In genomic region chrX:17914508-17914907, dm6 we compare ENCODE assay signal across 2 fruit fly cellular contexts.
TF ChIP-seq lines count a peak whose summit lies in the region.

No protein-coding gene starts in this region.

TF ChIP-seq in whole organism, embryonic, 481 proteins besides CTCF, POLR2A, EP300 and RAD21 (continued from another document and continues in another):
- no peak for TF ChIP-seq CG10321 (GFP tag; IDR thresholded peaks at IDR 0.05; lab: Robert Waterston, UW)
- TF ChIP-seq ash1 (GFP tag; optimal IDR thresholded peaks at IDR 0.05; lab: Kevin White, UChicago), result no peak
- TF ChIP-seq ttk (GFP tag; IDR thresholded peaks at IDR 0.05; lab: Robert Waterston, UW), result no peak
- TF ChIP-seq CG16813 (GFP tag; IDR thresholded peaks at IDR 0.05; lab: Robert Waterston, UW; ENCODE audit: partially characterized antibody), result no peak
- TF ChIP-seq shn (GFP tag; optimal IDR thresholded peaks at IDR 0.05; lab: Kevin White, UChicago), result no peak
- no peak for TF ChIP-seq Dip3 (GFP tag; optimal IDR thresholded peaks at IDR 0.05; lab: Kevin White, UChicago)
- no peak for TF ChIP-seq CG4282 (GFP tag; optimal IDR thresholded peaks at IDR 0.05; lab: Kevin White, UChicago)
- peak; percentile 33 for TF ChIP-seq Blimp-1 (GFP tag; optimal IDR thresholded peaks at IDR 0.05; lab: Kevin White, UChicago)
- TF ChIP-seq CG7928 (GFP tag; optimal IDR thresholded peaks at IDR 0.05; lab: Kevin White, UChicago), result no peak
- TF ChIP-seq Bteb2 (GFP tag; optimal IDR thresholded peaks at IDR 0.05; lab: Kevin White, UChicago), result no peak
- TF ChIP-seq tio (GFP tag; optimal IDR thresholded peaks at IDR 0.05; lab: Kevin White, UChicago), result no peak
- TF ChIP-seq CG4854 (GFP tag; optimal IDR thresholded peaks at IDR 0.05; lab: Kevin White, UChicago), result no peak
- TF ChIP-seq br (optimal IDR thresholded peaks at IDR 0.05; lab: Kevin White, UChicago), result no peak
- no peak for TF ChIP-seq unpg (GFP tag; optimal IDR thresholded peaks at IDR 0.05; lab: Kevin White, UChicago)
- TF ChIP-seq NfI (GFP tag; optimal IDR thresholded peaks at IDR 0.05; lab: Kevin White, UChicago), result no peak
- TF ChIP-seq bowl (GFP tag; IDR thresholded peaks at IDR 0.05; lab: Robert Waterston, UW), result no peak
- peak; percentile 23 for TF ChIP-seq CG10979 (tag; optimal IDR thresholded peaks at IDR 0.05; lab: Kevin White, UChicago)
- TF ChIP-seq slp2 (GFP tag; optimal IDR thresholded peaks at IDR 0.05; lab: Kevin White, UChicago), result no peak
- TF ChIP-seq dmrt99B (tag; optimal IDR thresholded peaks at IDR 0.05; lab: Kevin White, UChicago), result peak; percentile 50
- no peak for TF ChIP-seq ATbp (GFP tag; optimal IDR thresholded peaks at IDR 0.05; lab: Kevin White, UChicago)
- TF ChIP-seq dysf (GFP tag; IDR thresholded peaks at IDR 0.05; lab: Robert Waterston, UW), result no peak
- TF ChIP-seq YL-1 (GFP tag; optimal IDR thresholded peaks at IDR 0.05; lab: Kevin White, UChicago), result no peak
- no peak for TF ChIP-seq BtbVII (GFP tag; optimal IDR thresholded peaks at IDR 0.05; lab: Kevin White, UChicago)
- 0 out of 2 replicates have a peak, but pooled peaks have one; percentile 22 for TF ChIP-seq CG31441 (GFP tag; IDR thresholded peaks at IDR 0.05; lab: Robert Waterston, UW)
- TF ChIP-seq abd-A (tag; optimal IDR thresholded peaks at IDR 0.05; lab: Kevin White, UChicago), result no peak
- TF ChIP-seq her (GFP tag; optimal IDR thresholded peaks at IDR 0.05; lab: Kevin White, UChicago), result no peak
- TF ChIP-seq esg (GFP tag; conservative IDR thresholded peaks at IDR 0.05; lab: Robert Waterston, UW), result 0 out of 2 replicates have a peak, but pooled peaks have one; percentile 7
- no peak for TF ChIP-seq CG6683 (GFP tag; optimal IDR thresholded peaks at IDR 0.05; lab: Kevin White, UChicago)
- no peak for TF ChIP-seq Six4 (GFP tag; optimal IDR thresholded peaks at IDR 0.05; lab: Kevin White, UChicago)
- no peak for TF ChIP-seq gt (GFP tag; IDR thresholded peaks at IDR 0.05; lab: Robert Waterston, UW)
- TF ChIP-seq CG15601 (tag; optimal IDR thresholded peaks at IDR 0.05; lab: Kevin White, UChicago), result no peak
- no peak for TF ChIP-seq ara (GFP tag; IDR thresholded peaks at IDR 0.05; lab: Robert Waterston, UW)
- TF ChIP-seq Dp (GFP tag; optimal IDR thresholded peaks at IDR 0.05; lab: Kevin White, UChicago), result no peak
- no peak for TF ChIP-seq ERR (GFP tag; optimal IDR thresholded peaks at IDR 0.05; lab: Kevin White, UChicago)
- no peak for TF ChIP-seq dm (GFP tag; optimal IDR thresholded peaks at IDR 0.05; lab: Kevin White, UChicago)
- TF ChIP-seq CG11093 (GFP tag; IDR thresholded peaks at IDR 0.05; lab: Robert Waterston, UW), result no peak
- no peak for TF ChIP-seq twi (tag; optimal IDR thresholded peaks at IDR 0.05; lab: Kevin White, UChicago)
- peak; percentile 17 for TF ChIP-seq CG7839 (tag; optimal IDR thresholded peaks at IDR 0.05; lab: Kevin White, UChicago)
- TF ChIP-seq Sox102F (GFP tag; optimal IDR thresholded peaks at IDR 0.05; lab: Kevin White, UChicago), result peak; percentile 10
- TF ChIP-seq Ssrp (tag; optimal IDR thresholded peaks at IDR 0.05; lab: Kevin White, UChicago), result peak; percentile 13
- no peak for TF ChIP-seq Scr (GFP tag; IDR thresholded peaks at IDR 0.05; lab: Robert Waterston, UW; ENCODE audit: partially characterized antibody)
- TF ChIP-seq en (GFP tag; optimal IDR thresholded peaks at IDR 0.05; lab: Kevin White, UChicago), result no peak
- no peak for TF ChIP-seq rib (GFP tag; IDR thresholded peaks at IDR 0.05; lab: Robert Waterston, UW)
- TF ChIP-seq CoRest (tag; optimal IDR thresholded peaks at IDR 0.05; lab: Kevin White, UChicago), result peak; percentile 7
- TF ChIP-seq sima (GFP tag; optimal IDR thresholded peaks at IDR 0.05; lab: Kevin White, UChicago), result no peak
- peak; percentile 27; the same call in 1 of the 2 replicates for TF ChIP-seq Xrp1 (GFP tag; IDR thresholded peaks at IDR 0.05; lab: Robert Waterston, UW)
- no peak for TF ChIP-seq al (GFP tag; IDR thresholded peaks at IDR 0.05; lab: Robert Waterston, UW)
- peak; percentile 36 for TF ChIP-seq gem (tag; optimal IDR thresholded peaks at IDR 0.05; lab: Kevin White, UChicago)
- TF ChIP-seq Hr78 (GFP tag; optimal IDR thresholded peaks at IDR 0.05; lab: Kevin White, UChicago), result no peak
- no peak for TF ChIP-seq amos (GFP tag; IDR thresholded peaks at IDR 0.05; lab: Robert Waterston, UW; ENCODE audit: partially characterized antibody)
- no peak for TF ChIP-seq Stat92E (GFP tag; optimal IDR thresholded peaks at IDR 0.05; lab: Kevin White, UChicago)
- no peak for TF ChIP-seq CG8281 (tag; optimal IDR thresholded peaks at IDR 0.05; lab: Kevin White, UChicago)
- peak; percentile 30 for TF ChIP-seq CG2678 (tag; optimal IDR thresholded peaks at IDR 0.05; lab: Kevin White, UChicago)
- TF ChIP-seq bsh (GFP tag; optimal IDR thresholded peaks at IDR 0.05; lab: Kevin White, UChicago), result peak in 1 of 2 experiments; percentile 2
- TF ChIP-seq fd96Cb (tag; optimal IDR thresholded peaks at IDR 0.05; lab: Kevin White, UChicago), result peak; percentile 8
- no peak for TF ChIP-seq CG4360 (GFP tag; IDR thresholded peaks at IDR 0.05; lab: Robert Waterston, UW)
- no peak for TF ChIP-seq slou (GFP tag; optimal IDR thresholded peaks at IDR 0.05; lab: Kevin White, UChicago)
- no peak for TF ChIP-seq CHES-1-like (GFP tag; optimal IDR thresholded peaks at IDR 0.05; lab: Kevin White, UChicago)
- TF ChIP-seq slbo (GFP tag; IDR thresholded peaks at IDR 0.05; lab: Robert Waterston, UW), result no peak
- no peak for TF ChIP-seq stc (GFP tag; IDR thresholded peaks at IDR 0.05; lab: Robert Waterston, UW)
- no peak for TF ChIP-seq CG8944 (GFP tag; optimal IDR thresholded peaks at IDR 0.05; lab: Kevin White, UChicago)
- no peak for TF ChIP-seq jigr1 (GFP tag; IDR thresholded peaks at IDR 0.05; lab: Robert Waterston, UW)
- no peak for TF ChIP-seq schlank (tag; optimal IDR thresholded peaks at IDR 0.05; lab: Kevin White, UChicago)
- TF ChIP-seq mam (GFP tag; optimal IDR thresholded peaks at IDR 0.05; lab: Kevin White, UChicago), result no peak
- TF ChIP-seq fru (optimal IDR thresholded peaks at IDR 0.05; lab: Kevin White, UChicago), result no peak
- no peak for TF ChIP-seq CG1792 (GFP tag; optimal IDR thresholded peaks at IDR 0.05; lab: Kevin White, UChicago)
- TF ChIP-seq Dek (tag; optimal IDR thresholded peaks at IDR 0.05; lab: Kevin White, UChicago), result no peak
- TF ChIP-seq CG13424 (tag; optimal IDR thresholded peaks at IDR 0.05; lab: Kevin White, UChicago), result peak; percentile 5
- TF ChIP-seq aop (GFP tag; IDR thresholded peaks at IDR 0.05; lab: Robert Waterston, UW), result no peak

TF ChIP-seq in whole organism, prepupa, 60 proteins besides CTCF, POLR2A, EP300 and RAD21 (continued from another document):
- TF ChIP-seq CG15336 (GFP tag; IDR thresholded peaks at IDR 0.05; lab: Robert Waterston, UW) (peak; percentile 70), CG10669 (GFP tag; optimal IDR thresholded peaks at IDR 0.05; lab: Kevin White, UChicago) (no peak), esn (GFP tag; optimal IDR thresholded peaks at IDR 0.05; lab: Kevin White, UChicago) (peak; percentile 22), CG11902 (GFP tag; optimal IDR thresholded peaks at IDR 0.05; lab: Kevin White, UChicago) (no peak), CG8119 (GFP tag; IDR thresholded peaks at IDR 0.05; lab: Robert Waterston, UW) (peak; percentile 57; the same call in 2 of the 3 replicates), topi (GFP tag; optimal IDR thresholded peaks at IDR 0.05; lab: Kevin White, UChicago) (peak; percentile 32), Sox14 (GFP tag; optimal IDR thresholded peaks at IDR 0.05; lab: Kevin White, UChicago) (peak; percentile 7), OdsH (GFP tag; optimal IDR thresholded peaks at IDR 0.05; lab: Kevin White, UChicago) (peak; percentile 43), salr (GFP tag; optimal IDR thresholded peaks at IDR 0.05; lab: Kevin White, UChicago) (no peak), Hr39 (GFP tag; optimal IDR thresholded peaks at IDR 0.05; lab: Kevin White, UChicago) (peak; percentile 8), ss (GFP tag; optimal IDR thresholded peaks at IDR 0.05; lab: Kevin White, UChicago) (no peak), eg (GFP tag; IDR thresholded peaks at IDR 0.05; lab: Robert Waterston, UW) (peak; percentile 51; the same call in 2 of the 3 replicates), CG1621 (tag; optimal IDR thresholded peaks at IDR 0.05; lab: Kevin White, UChicago) (no peak), acj6 (GFP tag; optimal IDR thresholded peaks at IDR 0.05; lab: Kevin White, UChicago) (peak; percentile 45), Eip78C (GFP tag; lab: Kevin White, UChicago) (peak; percentile 77), cyc (GFP tag; optimal IDR thresholded peaks at IDR 0.05; lab: Kevin White, UChicago) (peak; percentile 1), Met (GFP tag; optimal IDR thresholded peaks at IDR 0.05; lab: Kevin White, UChicago) (peak; percentile 45), CG3032 (tag; optimal IDR thresholded peaks at IDR 0.05; lab: Kevin White, UChicago) (peak; percentile 5), spab (GFP tag; optimal IDR thresholded peaks at IDR 0.05; lab: Kevin White, UChicago) (no peak), achi (GFP tag; optimal IDR thresholded peaks at IDR 0.05; lab: Kevin White, UChicago) (peak; percentile 5)
